Fruit fly (Drosophila melanogaster): Measurements from ENCODE around the gene gdl-ORF39.

The gdl-ORF39 gene

DNA sequence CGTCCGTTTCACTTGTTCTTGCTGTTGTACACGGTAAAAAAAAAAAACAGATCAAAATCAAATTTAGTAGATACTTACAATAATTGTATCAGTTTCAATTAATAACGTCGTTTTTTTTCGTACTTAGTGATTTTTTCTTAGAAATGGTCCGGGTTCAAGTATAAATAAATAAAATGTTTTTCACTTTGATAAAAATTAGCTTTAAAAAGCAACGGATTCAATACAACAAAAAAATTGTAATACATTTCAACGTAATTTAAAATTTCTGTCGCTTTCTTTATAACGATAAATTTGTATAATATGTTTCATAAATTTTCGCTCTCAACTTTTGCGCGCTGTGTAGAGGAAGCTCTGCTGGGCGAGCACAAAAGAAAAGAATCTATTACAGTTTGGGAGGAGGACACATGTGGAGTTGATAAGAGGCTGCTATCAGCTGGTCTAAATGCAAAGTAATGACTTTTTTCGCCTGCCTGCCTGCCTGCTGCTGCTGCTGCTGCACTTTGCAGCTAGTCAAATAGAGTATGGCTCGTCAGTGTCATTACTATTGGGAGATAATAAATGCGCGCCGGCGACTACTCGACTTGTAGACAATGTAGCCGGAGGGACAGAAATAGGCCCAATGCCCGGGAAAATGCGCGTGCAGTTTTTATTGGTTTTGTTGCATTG is 28.8 kb downstream of the gdl-ORF39 start (continued):
- TF ChIP-seq her (GFP tag; optimal IDR thresholded peaks at IDR 0.05) (peak; percentile 4), scrt (GFP tag; optimal IDR thresholded peaks at IDR 0.05) (peak; percentile 49), CG8944 (GFP tag; optimal IDR thresholded peaks at IDR 0.05) (peak; percentile 11), CG13775 (GFP tag; optimal IDR thresholded peaks at IDR 0.05) (peak; percentile 74), ash1 (GFP tag; optimal IDR thresholded peaks at IDR 0.05) (no peak), sisA (GFP tag; IDR thresholded peaks at IDR 0.05) (no peak; the same call in none of the 2 replicates), Hmx (GFP tag; optimal IDR thresholded peaks at IDR 0.05) (peak; percentile 49), CG33213 (GFP tag; optimal IDR thresholded peaks at IDR 0.05) (peak; percentile 7), CG2875 (GFP tag; optimal IDR thresholded peaks at IDR 0.05) (peak; percentile 50), CoRest (tag; optimal IDR thresholded peaks at IDR 0.05) (peak; percentile 81), ac (GFP tag; optimal IDR thresholded peaks at IDR 0.05) (no peak), CG10147 (GFP tag; optimal IDR thresholded peaks at IDR 0.05) (peak; percentile 28), CG6854 (GFP tag; optimal IDR thresholded peaks at IDR 0.05) (peak; percentile 54), chm (GFP tag; IDR thresholded peaks at IDR 0.05) (no peak), trem (tag; optimal IDR thresholded peaks at IDR 0.05) (peak; percentile 62), stwl (tag; optimal IDR thresholded peaks at IDR 0.05) (no peak), caup (GFP tag; optimal IDR thresholded peaks at IDR 0.05; ENCODE audit: severe bottlenecking) (no peak), so (GFP tag; IDR thresholded peaks at IDR 0.05) (no peak), CG34422 (GFP tag; IDR thresholded peaks at IDR 0.05) (no peak), CG30403 (GFP tag; optimal IDR thresholded peaks at IDR 0.05) (peak; percentile 81), bab2 (GFP tag; optimal IDR thresholded peaks at IDR 0.05) (peak; percentile 39), CG18476 (GFP tag; optimal IDR thresholded peaks at IDR 0.05) (peak; percentile 56), CG6813 (GFP tag; optimal IDR thresholded peaks at IDR 0.05) (peak; percentile 24), Dref (GFP tag; IDR thresholded peaks at IDR 0.05) (no peak), pum (GFP tag; optimal IDR thresholded peaks at IDR 0.05) (peak; percentile 46), crp (GFP tag; optimal IDR thresholded peaks at IDR 0.05) (peak in 1 of 2 experiments; percentile 23), ato (GFP tag; IDR thresholded peaks at IDR 0.05; ENCODE audit: partially characterized antibody) (no peak), peb (GFP tag; IDR thresholded peaks at IDR 0.05) (no peak), CG1647 (GFP tag; optimal IDR thresholded peaks at IDR 0.05) (peak; percentile 19), stc (GFP tag; IDR thresholded peaks at IDR 0.05) (peak; percentile 62), Fer2 (tag; optimal IDR thresholded peaks at IDR 0.05) (no peak), CG18619 (GFP tag; optimal IDR thresholded peaks at IDR 0.05) (peak; percentile 66), D19B (GFP tag; optimal IDR thresholded peaks at IDR 0.05) (peak; percentile 4), CG2199 (GFP tag; IDR thresholded peaks at IDR 0.05) (peak; percentile 55; the same call in 1 of the 3 replicates), Oaz (GFP tag; IDR thresholded peaks at IDR 0.05) (no peak), CG11093 (GFP tag; IDR thresholded peaks at IDR 0.05) (0 out of 3 replicates have a peak, but pooled peaks have one; percentile 43), CG30431 (GFP tag; optimal IDR thresholded peaks at IDR 0.05) (peak; percentile 29), Optix (GFP tag; IDR thresholded peaks at IDR 0.05) (no peak), inv (GFP tag; IDR thresholded peaks at IDR 0.05; ENCODE audit: partially characterized antibody) (no peak), CG7271 (tag; optimal IDR thresholded peaks at IDR 0.05) (no peak), CG6689 (GFP tag; IDR thresholded peaks at IDR 0.05) (peak; percentile 78), H15 (GFP tag; IDR thresholded peaks at IDR 0.05) (no peak), Atf-2 (GFP tag; optimal IDR thresholded peaks at IDR 0.05) (peak; percentile 33), bigmax (GFP tag; optimal IDR thresholded peaks at IDR 0.05) (no peak), h (optimal IDR thresholded peaks at IDR 0.05) (no peak), CG12391 (tag; optimal IDR thresholded peaks at IDR 0.05) (peak; percentile 81), Dbx (GFP tag; IDR thresholded peaks at IDR 0.05) (peak; percentile 28; the same call in 2 of the 3 replicates), CG2116 (GFP tag; optimal IDR thresholded peaks at IDR 0.05) (peak; percentile 14), ERR (GFP tag; optimal IDR thresholded peaks at IDR 0.05) (no peak), nom (GFP tag; optimal IDR thresholded peaks at IDR 0.05) (no peak)

All from whole organism, embryonic.